Worm (Caenorhabditis elegans) whole organism, L1 larva: ENCODE measurements around the gene Y39F10C.3.

ENCODE experiments used
- ces-1 ChIP-seq: fragments of 150-350 bp; optimal IDR thresholded peaks from 2 replicates; lab custom pipeline; 2014; ENCODE audit warnings: missing biosample characterization, missing genetic modification reagents, missing genetic modification characterization
- dpl-1 ChIP-seq, 3 experiments: fragments of 150-350 bp in 2 of 3; sonication (generic microtip) in 1 of 3; optimal IDR thresholded peaks; 2 replicates each; lab custom pipeline; 2014 to 2017; ENCODE audit warnings: missing biosample characterization in 3 of 3, missing genetic modification characterization in 3 of 3, missing genetic modification reagents in 3 of 3
- egl-27 ChIP-seq, 2 experiments: fragments of 150-350 bp in 1 of 2; sonication (generic microtip); optimal IDR thresholded peaks; 3 replicates each; lab custom pipeline; 2017 to 2018; ENCODE audit warnings: missing biosample characterization in 2 of 2, missing genetic modification characterization in 2 of 2, missing genetic modification reagents in 2 of 2
- elt-3 ChIP-seq, 6 experiments: fragments of 150-350 bp in 1 of 6; sonication (generic microtip); optimal IDR thresholded peaks; 2 replicates each; lab custom pipeline; 2017 to 2018; ENCODE audit warnings: missing biosample characterization in 6 of 6, missing genetic modification characterization in 6 of 6, inconsistent platforms in 1 of 6
- nhr-11 ChIP-seq: fragments of 150-350 bp; optimal IDR thresholded peaks from 2 replicates; lab custom pipeline; 2014; ENCODE audit warnings: missing biosample characterization, missing genetic modification characterization
- pqm-1 ChIP-seq: sonication (generic microtip); optimal IDR thresholded peaks from 3 replicates; lab custom pipeline; 2017; ENCODE audit warnings: missing biosample characterization, missing genetic modification characterization
- snpc-4 ChIP-seq: fragments of 150-350 bp; optimal IDR thresholded peaks from 2 replicates; lab custom pipeline; 2014; ENCODE audit warnings: missing biosample characterization, missing genetic modification characterization
- sox-4 ChIP-seq: sonication (generic microtip); optimal IDR thresholded peaks from 2 replicates; lab custom pipeline; 2016; ENCODE audit warnings: missing genetic modification characterization, missing compliant biosample characterization
- tbx-2 ChIP-seq: sonication (generic microtip); optimal IDR thresholded peaks from 2 replicates; lab custom pipeline; 2016; ENCODE audit warnings: missing genetic modification characterization, missing compliant biosample characterization
- unc-62 ChIP-seq: fragments of 150-350 bp; optimal IDR thresholded peaks from 2 replicates; lab custom pipeline; 2014; ENCODE audit warnings: missing biosample characterization, missing genetic modification reagents, missing genetic modification characterization
- xbp-1 ChIP-seq: sonication (generic microtip); optimal IDR thresholded peaks from 2 replicates; lab custom pipeline; 2016; ENCODE audit warnings: missing genetic modification characterization, missing compliant biosample characterization
- ztf-11 ChIP-seq, 2 experiments: sonication (generic microtip); optimal IDR thresholded peaks; 2 replicates each; lab custom pipeline; 2016 to 2017; ENCODE audit warnings: missing genetic modification characterization in 2 of 2, missing biosample characterization in 1 of 2, missing compliant biosample characterization in 1 of 2

DNA sequence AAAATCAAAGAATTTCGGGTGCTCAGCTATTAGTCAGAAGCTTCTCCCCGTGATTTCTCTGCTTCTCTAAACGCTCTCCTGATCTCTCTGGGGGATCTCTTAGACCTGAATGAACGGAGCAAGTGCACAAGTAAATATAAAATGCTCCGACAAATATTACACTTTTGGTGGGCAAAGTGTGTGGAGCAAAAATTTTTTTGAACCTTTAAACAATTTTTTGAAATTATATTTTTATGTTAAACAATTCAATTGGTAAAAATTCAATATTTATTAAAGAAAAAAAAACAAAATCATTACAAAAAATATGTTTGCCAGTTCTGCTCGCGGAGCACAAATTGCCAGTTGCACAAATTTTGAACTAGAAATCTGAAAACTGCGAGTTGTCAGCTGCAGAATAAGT, 34.7 kb upstream of the Y39F10C.3 start, which contains the start of gene K07E8.6:
- TF ChIP-seq unc-62 (GFP tag; lab: Kevin White, UChicago) (no peak), sox-4 (tag; lab: Kevin White, UChicago) (no peak), pqm-1 (tag; lab: Kevin White, UChicago) (no peak), ztf-11 (tag; optimal IDR thresholded peaks at IDR 0.05; lab: Kevin White, UChicago) (no peak), xbp-1 (tag; lab: Kevin White, UChicago) (no peak), elt-3 (tag; optimal IDR thresholded peaks at IDR 0.05; lab: Kevin White, UChicago) (no peak), ces-1 (GFP tag; lab: Kevin White, UChicago) (no peak), nhr-11 (tag; lab: Kevin White, UChicago) (no peak), egl-27 (tag; optimal IDR thresholded peaks at IDR 0.05; lab: Kevin White, UChicago) (no peak), dpl-1 (GFP tag; optimal IDR thresholded peaks at IDR 0.05; lab: Kevin White, UChicago) (no peak), snpc-4 (tag; lab: Kevin White, UChicago) (no peak), tbx-2 (tag; lab: Kevin White, UChicago) (no peak)
